Worm (Caenorhabditis elegans) whole organism, L1 larva: ENCODE results near the gene T20B12.3.

Experiments
- ama-1 ChIP-seq: fragments of 150-350 bp; optimal IDR thresholded peaks from 2 replicates; lab custom pipeline; 2014
- dsc-1 ChIP-seq: sonication (generic microtip); optimal IDR thresholded peaks from 2 replicates; lab custom pipeline; 2016; ENCODE audit warnings: mild to moderate bottlenecking, missing genetic modification characterization, missing compliant biosample characterization
- ets-5 ChIP-seq: fragments of 200-800 bp; sonication (Bioruptor generic); IDR thresholded peaks from 2 replicates; pipeline ENCODE4 v1.3.6; 2022; ENCODE audit warnings: missing genetic modification characterization, missing compliant biosample characterization
- fkh-10 ChIP-seq: sonication (generic microtip); optimal IDR thresholded peaks from 2 replicates; lab custom pipeline; 2017; ENCODE audit warnings: missing biosample characterization, missing genetic modification reagents, missing genetic modification characterization
- fos-1 ChIP-seq: fragments of 150-350 bp; optimal IDR thresholded peaks from 2 replicates; lab custom pipeline; 2014; ENCODE audit warnings: missing biosample characterization, missing genetic modification characterization
- grh-1 ChIP-seq: fragments of 200-800 bp; sonication (Bioruptor generic); IDR thresholded peaks from 2 replicates; pipeline ENCODE4 v1.3.6; 2022; ENCODE audit warnings: missing genetic modification reagents, missing genetic modification characterization, missing compliant biosample characterization
- irx-1 ChIP-seq: sonication (generic microtip); optimal IDR thresholded peaks from 2 replicates; lab custom pipeline; 2016; ENCODE audit warnings: missing genetic modification characterization, missing compliant biosample characterization
- lin-15B ChIP-seq: fragments of 150-350 bp; sonication (generic microtip); optimal IDR thresholded peaks from 3 replicates; lab custom pipeline; 2014; ENCODE audit warnings: missing biosample characterization, missing genetic modification characterization
- lir-3 ChIP-seq: sonication (generic microtip); optimal IDR thresholded peaks from 2 replicates; lab custom pipeline; 2016; ENCODE audit warnings: mild to moderate bottlenecking, missing genetic modification characterization, moderate library complexity, missing compliant biosample characterization; ENCODE audit not compliant: poor library complexity
- lsy-2 ChIP-seq, 2 experiments: fragments of 150-350 bp; optimal IDR thresholded peaks; 2 replicates each; lab custom pipeline; 2014; ENCODE audit warnings: missing biosample characterization in 2 of 2, missing genetic modification characterization in 2 of 2
- mep-1 ChIP-seq: fragments of 150-350 bp; optimal IDR thresholded peaks from 2 replicates; lab custom pipeline; 2014; ENCODE audit warnings: missing biosample characterization, missing genetic modification characterization
- nhr-237 ChIP-seq: fragments of 150-350 bp; optimal IDR thresholded peaks from 2 replicates; lab custom pipeline; 2014; ENCODE audit warnings: missing biosample characterization, missing genetic modification characterization
- tbx-2 ChIP-seq: sonication (generic microtip); optimal IDR thresholded peaks from 2 replicates; lab custom pipeline; 2016; ENCODE audit warnings: missing genetic modification characterization, missing compliant biosample characterization

ce11 chrIII:7358627-7359026 lies 23.3 kb upstream of the T20B12.3 start:
- TF ChIP-seq irx-1 (tag; lab: Kevin White, UChicago): no peak
- no peak for TF ChIP-seq tbx-2
- TF ChIP-seq dsc-1 (tag; lab: Kevin White, UChicago): no peak
- TF ChIP-seq grh-1 (GFP tag; lab: Robert Waterston, UW): no peak
- TF ChIP-seq fkh-10: no peak
- TF ChIP-seq mep-1: no peak
- no peak for TF ChIP-seq fos-1 (tag; lab: Kevin White, UChicago)
- no peak for TF ChIP-seq nhr-237 (tag; lab: Kevin White, UChicago)
- TF ChIP-seq ets-5: no peak
- TF ChIP-seq lir-3 (tag; lab: Kevin White, UChicago): no peak
- TF ChIP-seq lin-15B (tag; lab: Kevin White, UChicago): no peak
- no peak for TF ChIP-seq lsy-2 (tag; optimal IDR thresholded peaks at IDR 0.05; lab: Kevin White, UChicago)
- no peak for TF ChIP-seq ama-1 (lab: Kevin White, UChicago)
